Worm (Caenorhabditis elegans): Measurements from ENCODE around the gene snx-1.

ce11 chrX:1120326-1120725 lies 8.5 kb upstream of the snx-1 start:
- TF ChIP-seq B0310.2 (tag; optimal IDR thresholded peaks at IDR 0.05) = no peak
- TF ChIP-seq ceh-36 (tag; optimal IDR thresholded peaks at IDR 0.05) = no peak
